Fruit fly (Drosophila melanogaster) whole organism, wandering third instar larva: ENCODE results near the gene CG11839.

ENCODE experiments used
- Abd-B ChIP-seq: fragments of >200 bp; optimal IDR thresholded peaks from 2 replicates; lab custom pipeline; 2017; ENCODE audit warnings: missing biosample characterization, missing genetic modification characterization
- CG32264 ChIP-seq: fragments of 200-800 bp; sonication (Bioruptor generic); optimal IDR thresholded peaks from 2 replicates; lab custom pipeline; 2016; ENCODE audit warnings: missing biosample characterization, missing genetic modification characterization
- CG9705 ChIP-seq: fragments of 200-800 bp; sonication (Bioruptor generic); optimal IDR thresholded peaks from 2 replicates; lab custom pipeline; 2018; ENCODE audit warnings: missing biosample characterization, mild to moderate bottlenecking, missing genetic modification characterization
- Dif ChIP-seq: fragments of 200-275, 200-300 bp; sonication (Bioruptor generic); optimal IDR thresholded peaks from 2 replicates; lab custom pipeline; 2018; ENCODE audit warnings: missing biosample characterization, missing genetic modification characterization; ENCODE audit not compliant: partially characterized antibody
- GATAd ChIP-seq: sonication (Bioruptor generic); optimal IDR thresholded peaks from 2 replicates; lab custom pipeline; 2016; ENCODE audit warnings: missing biosample characterization, missing genetic modification characterization
- Hnf4 ChIP-seq: fragments of 200-800 bp; sonication (Bioruptor generic); optimal IDR thresholded peaks from 2 replicates; lab custom pipeline; 2016; ENCODE audit warnings: missing biosample characterization, mild to moderate bottlenecking, missing genetic modification characterization
- Hr78 ChIP-seq: fragments of >200 bp; optimal IDR thresholded peaks from 2 replicates; lab custom pipeline; 2017; ENCODE audit warnings: missing biosample characterization, missing genetic modification characterization
- Hr83 ChIP-seq: fragments of 200-300 bp; sonication (Bioruptor generic); optimal IDR thresholded peaks from 2 replicates; lab custom pipeline; 2016; ENCODE audit warnings: missing biosample characterization, mild to moderate bottlenecking, missing genetic modification characterization, moderate library complexity; ENCODE audit not compliant: poor library complexity, severe bottlenecking
- Jra ChIP-seq: sonication (Bioruptor generic); optimal IDR thresholded peaks from 2 replicates; lab custom pipeline; 2016; ENCODE audit warnings: missing biosample characterization, missing genetic modification characterization
- Mio ChIP-seq: sonication (Bioruptor generic); optimal IDR thresholded peaks from 2 replicates; lab custom pipeline; 2016; ENCODE audit warnings: missing biosample characterization, missing genetic modification characterization
- Myc ChIP-seq: fragments of >200 bp; optimal IDR thresholded peaks from 2 replicates; lab custom pipeline; 2017
- N ChIP-seq: fragments of >200 bp; optimal IDR thresholded peaks from 2 replicates; lab custom pipeline; 2018; ENCODE audit warnings: missing biosample characterization, missing external identifiers, missing genetic modification characterization
- OdsH ChIP-seq: fragments of 200-800 bp; sonication (Bioruptor generic); optimal IDR thresholded peaks from 2 replicates; lab custom pipeline; 2016; ENCODE audit warnings: missing biosample characterization, mild to moderate bottlenecking, missing genetic modification characterization
- Rel ChIP-seq, 2 experiments: fragments of 200-800 bp; sonication (Bioruptor generic) in 1 of 2; optimal IDR thresholded peaks; 2 replicates in 1 of 2; 3 replicates in 1 of 2; lab custom pipeline; 2016 to 2019; ENCODE audit warnings: mild to moderate bottlenecking in 2 of 2, missing biosample characterization in 2 of 2, missing genetic modification characterization in 2 of 2, moderate library complexity in 1 of 2
- Sp1 ChIP-seq: fragments of 200-800 bp; sonication (Bioruptor generic); optimal IDR thresholded peaks from 3 replicates; lab custom pipeline; 2019; ENCODE audit warnings: missing biosample characterization, mild to moderate bottlenecking, missing genetic modification characterization, moderate library complexity
- dl ChIP-seq, 2 experiments: fragments of 175-275, 200-275 bp in 1 of 2; fragments of 200-275 bp in 1 of 2; sonication (Bioruptor generic); optimal IDR thresholded peaks; lab custom pipeline; 2018; ENCODE audit warnings: mild to moderate bottlenecking in 2 of 2, missing biosample characterization in 2 of 2, missing genetic modification characterization in 2 of 2, moderate library complexity in 2 of 2; ENCODE audit not compliant: partially characterized antibody in 2 of 2, insufficient read depth in 1 of 2
- dmrt93B ChIP-seq: fragments of 200-800 bp; sonication (Bioruptor generic); optimal IDR thresholded peaks from 2 replicates; lab custom pipeline; 2018; ENCODE audit warnings: missing biosample characterization, mild to moderate bottlenecking, missing genetic modification characterization
- dsf ChIP-seq: sonication (Bioruptor generic); optimal IDR thresholded peaks from 2 replicates; lab custom pipeline; 2016; ENCODE audit warnings: missing biosample characterization, missing genetic modification characterization, borderline replicate concordance
- ey ChIP-seq: fragments of 200-800 bp; sonication (Bioruptor generic); optimal IDR thresholded peaks from 2 replicates; lab custom pipeline; 2016; ENCODE audit warnings: missing biosample characterization, missing genetic modification characterization
- foxo ChIP-seq, 2 experiments: fragments of 200-800 bp; sonication (Bioruptor generic); optimal IDR thresholded peaks; 2 replicates in 1 of 2; 3 replicates in 1 of 2; lab custom pipeline; 2016 to 2017; ENCODE audit warnings: missing biosample characterization in 2 of 2, missing genetic modification characterization in 2 of 2
- h ChIP-seq: fragments of 200-800 bp; sonication (Bioruptor generic); optimal IDR thresholded peaks from 3 replicates; lab custom pipeline; 2016; ENCODE audit warnings: missing biosample characterization, mild to moderate bottlenecking, missing genetic modification characterization
- jim ChIP-seq: fragments of 175-275, 200-325 bp; sonication (Bioruptor generic); optimal IDR thresholded peaks from 2 replicates; lab custom pipeline; 2016; ENCODE audit warnings: missing biosample characterization, mild to moderate bottlenecking, missing genetic modification characterization
- pan ChIP-seq: fragments of >200 bp; optimal IDR thresholded peaks from 2 replicates; lab custom pipeline; 2017
- psq ChIP-seq: fragments of 200-800 bp; sonication (Bioruptor generic); optimal IDR thresholded peaks from 3 replicates; lab custom pipeline; 2017; ENCODE audit warnings: missing biosample characterization, mild to moderate bottlenecking, missing genetic modification characterization, moderate library complexity
- rgr ChIP-seq: fragments of 200-800 bp; sonication (Bioruptor generic); optimal IDR thresholded peaks from 3 replicates; lab custom pipeline; 2016; ENCODE audit warnings: missing biosample characterization, mild to moderate bottlenecking, missing genetic modification characterization
- sage ChIP-seq: fragments of 200-800 bp; sonication (Bioruptor generic); optimal IDR thresholded peaks from 2 replicates; lab custom pipeline; 2016; ENCODE audit warnings: missing biosample characterization, mild to moderate bottlenecking, missing genetic modification characterization
- sv ChIP-seq: fragments of 200-800 bp; sonication (Bioruptor generic); optimal IDR thresholded peaks from 3 replicates; lab custom pipeline; 2016; ENCODE audit warnings: missing biosample characterization, missing genetic modification characterization
- usp ChIP-seq: fragments of >200 bp; optimal IDR thresholded peaks from 2 replicates; lab custom pipeline; 2017; ENCODE audit warnings: missing biosample characterization, missing genetic modification characterization

The CG11839 gene

dm6 chr3R:25024895-25025557 is 44.7 kb upstream of the CG11839 start, which contains the start of the genes EMC6 and Hr96 (continued):
- TF ChIP-seq Myc (lab: Kevin White, UChicago) (peak; percentile 46), pan (lab: Kevin White, UChicago) (no peak), dmrt93B (GFP tag; lab: Kevin White, UChicago) (no peak), psq (GFP tag; lab: Kevin White, UChicago) (peak; percentile 83), usp (GFP tag; lab: Kevin White, UChicago) (no peak), sv (GFP tag; lab: Kevin White, UChicago) (peak; percentile 95), N (GFP tag; lab: Kevin White, UChicago) (no peak), Hnf4 (GFP tag; lab: Kevin White, UChicago) (no peak)

- TF ChIP-seq OdsH (GFP tag; lab: Kevin White, UChicago) (peak; percentile 71), Hr78 (GFP tag; lab: Kevin White, UChicago) (no peak), dl (GFP tag; optimal IDR thresholded peaks at IDR 0.05; lab: Kevin White, UChicago; ENCODE audit: insufficient read depth in 1 of 2, partially characterized antibody in 2 of 2) (no peak), sage (no peak), Jra (GFP tag; lab: Kevin White, UChicago) (peak; percentile 50), Mio (peak; percentile 39), N (GFP tag; lab: Kevin White, UChicago) (no peak), Abd-B (GFP tag; lab: Kevin White, UChicago) (no peak), CG32264 (GFP tag; lab: Kevin White, UChicago) (peak; percentile 79), Sp1 (GFP tag; lab: Kevin White, UChicago) (peak; percentile 79), Rel (GFP tag; optimal IDR thresholded peaks at IDR 0.05; lab: Kevin White, UChicago) (no peak), Rel (tag; optimal IDR thresholded peaks at IDR 0.05; lab: Kevin White, UChicago) (peak; percentile 13), rgr (GFP tag; lab: Kevin White, UChicago) (peak; percentile 69), foxo (GFP tag; optimal IDR thresholded peaks at IDR 0.05; lab: Kevin White, UChicago) (peak; percentile 72 to 81), jim (no peak), dsf (GFP tag; lab: Kevin White, UChicago) (no peak), CG9705 (peak; percentile 2), h (GFP tag; lab: Kevin White, UChicago) (peak; percentile 77), ey (GFP tag; lab: Kevin White, UChicago) (peak; percentile 72), sv (GFP tag; lab: Kevin White, UChicago) (no peak), Hr83 (GFP tag; lab: Kevin White, UChicago) (peak; percentile 8), Dif (peak; percentile 45), psq (GFP tag; lab: Kevin White, UChicago) (peak; percentile 60), pan (lab: Kevin White, UChicago) (no peak)
Measured at dm6 chr3R:25027281-25028219, 42.2 kb upstream of the CG11839 start.

dm6 chr3R:25032686-25033085 is 37.0 kb upstream of the CG11839 start:
- no peak for TF ChIP-seq dmrt93B (GFP tag; lab: Kevin White, UChicago)
- no peak for TF ChIP-seq GATAd (GFP tag; lab: Kevin White, UChicago)
- TF ChIP-seq Sp1 (GFP tag; lab: Kevin White, UChicago), result no peak
- no peak for TF ChIP-seq Hr78 (GFP tag; lab: Kevin White, UChicago)
- TF ChIP-seq N (GFP tag; lab: Kevin White, UChicago), result no peak
- TF ChIP-seq Hr83 (GFP tag; lab: Kevin White, UChicago), result no peak
- no peak for TF ChIP-seq pan (lab: Kevin White, UChicago)
- no peak for TF ChIP-seq ey (GFP tag; lab: Kevin White, UChicago)

- TF ChIP-seq usp (GFP tag; lab: Kevin White, UChicago), result no peak
- TF ChIP-seq Hr83 (GFP tag; lab: Kevin White, UChicago), result peak; percentile 20
Measured at dm6 chr3R:25033142-25033586, 36.6 kb upstream of the CG11839 start, which contains the start of gene Smg6. Smg6 (minus strand) TSS chr3R:25033465.
